Worm (Caenorhabditis elegans): ENCODE data around the gene Y43C5A.7.
"Not testable (repeated sequence)": the region's sequence is repeated elsewhere in the genome, so short reads cannot be mapped to it uniquely, and the experiment has no call there.

ce11 chrIV:10262882-10263281 is 14.2 kb upstream of the Y43C5A.7 start:
- TF ChIP-seq ama-1 (optimal IDR thresholded peaks at IDR 0.05); sea-1 (GFP tag; conservative IDR thresholded peaks at IDR 0.05); hmg-4 (GFP tag; optimal IDR thresholded peaks at IDR 0.05); F13C5.2 (tag; optimal IDR thresholded peaks at IDR 0.05); aly-1 (tag; optimal IDR thresholded peaks at IDR 0.05); ets-7 (tag; optimal IDR thresholded peaks at IDR 0.05): not testable (repeated sequence)

Data from whole organism, early embryonic.